Fruit fly (Drosophila melanogaster): Measurements from ENCODE around the gene CG4080.

Gene CG4080

DNA sequence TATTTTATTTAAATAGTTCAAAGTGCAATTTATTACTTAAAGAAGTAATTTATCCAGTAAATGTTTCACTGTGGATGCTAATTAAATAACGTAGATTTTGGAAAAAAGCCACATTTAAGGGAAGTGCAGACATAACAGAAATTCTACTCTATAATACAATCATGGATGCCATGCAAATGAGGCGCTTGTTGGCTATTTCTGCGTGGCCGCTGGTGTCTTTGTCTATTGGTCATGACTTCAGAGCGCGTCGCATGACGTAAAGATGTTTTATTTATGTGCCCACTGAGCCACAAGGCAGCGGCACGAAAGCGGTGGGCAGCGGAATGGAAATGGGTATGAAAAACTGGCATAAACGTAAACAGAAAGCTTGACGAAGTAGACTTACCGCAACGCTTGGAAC, 26.8 kb upstream of the CG4080 start (continued):
- no peak for TF ChIP-seq lov (optimal IDR thresholded peaks at IDR 0.05)
- no peak for TF ChIP-seq lov (GFP tag; IDR thresholded peaks at IDR 0.05)
- TF ChIP-seq oc (tag; optimal IDR thresholded peaks at IDR 0.05), result no peak
- peak; percentile 10 for TF ChIP-seq CG15601 (tag; optimal IDR thresholded peaks at IDR 0.05)
- TF ChIP-seq Sox100B (GFP tag; optimal IDR thresholded peaks at IDR 0.05), result peak; percentile 42
- TF ChIP-seq pita (GFP tag; optimal IDR thresholded peaks at IDR 0.05), result no peak
- TF ChIP-seq CG13894 (tag; optimal IDR thresholded peaks at IDR 0.05), result no peak
- no peak for TF ChIP-seq pnt (GFP tag; optimal IDR thresholded peaks at IDR 0.05)
- TF ChIP-seq kay (GFP tag; optimal IDR thresholded peaks at IDR 0.05), result no peak
- TF ChIP-seq CG4360 (GFP tag; IDR thresholded peaks at IDR 0.05), result no peak
- TF ChIP-seq Hmx (GFP tag; optimal IDR thresholded peaks at IDR 0.05), result no peak
- peak; percentile 29 for TF ChIP-seq ATbp (GFP tag; optimal IDR thresholded peaks at IDR 0.05)
- TF ChIP-seq kah (GFP tag; optimal IDR thresholded peaks at IDR 0.05), result no peak
- no peak for TF ChIP-seq jigr1 (GFP tag; IDR thresholded peaks at IDR 0.05)
- no peak for TF ChIP-seq CG5953 (GFP tag; IDR thresholded peaks at IDR 0.05)
- peak; percentile 13 for TF ChIP-seq mam (GFP tag; optimal IDR thresholded peaks at IDR 0.05)
- no peak for TF ChIP-seq Nf-YB (GFP tag; optimal IDR thresholded peaks at IDR 0.05)
- no peak for TF ChIP-seq tgo (GFP tag; IDR thresholded peaks at IDR 0.05)
- no peak for TF ChIP-seq fu2 (GFP tag; optimal IDR thresholded peaks at IDR 0.05)
- TF ChIP-seq CG33557 (GFP tag; optimal IDR thresholded peaks at IDR 0.05), result no peak
- no peak for TF ChIP-seq Lhr (GFP tag; optimal IDR thresholded peaks at IDR 0.05)
- no peak for TF ChIP-seq HmgD (GFP tag; optimal IDR thresholded peaks at IDR 0.05)
- TF ChIP-seq E2f2 (GFP tag; IDR thresholded peaks at IDR 0.05), result no peak
- no peak for TF ChIP-seq CG2875 (GFP tag; optimal IDR thresholded peaks at IDR 0.05)
- TF ChIP-seq hkb (optimal IDR thresholded peaks at IDR 0.05), result no peak
- peak; percentile 10; the same call in 1 of the 2 replicates for TF ChIP-seq hkb (GFP tag; IDR thresholded peaks at IDR 0.05)
- peak; percentile 21; the same call in 1 of the 2 replicates for TF ChIP-seq chm (GFP tag; IDR thresholded peaks at IDR 0.05)
- TF ChIP-seq CG15696 (tag; optimal IDR thresholded peaks at IDR 0.05), result no peak
- no peak for TF ChIP-seq B-H2 (GFP tag; optimal IDR thresholded peaks at IDR 0.05)
- TF ChIP-seq Hr51 (GFP tag; optimal IDR thresholded peaks at IDR 0.05), result peak in 1 of 2 experiments; percentile 40
- TF ChIP-seq Trl (optimal IDR thresholded peaks at IDR 0.05), result no peak
- no peak for TF ChIP-seq Trl (GFP tag; optimal IDR thresholded peaks at IDR 0.05)
- no peak for TF ChIP-seq CG31224 (GFP tag; IDR thresholded peaks at IDR 0.05)
- TF ChIP-seq zen2 (GFP tag; IDR thresholded peaks at IDR 0.05; ENCODE audit: partially characterized antibody), result no peak
- TF ChIP-seq CG16779 (GFP tag; IDR thresholded peaks at IDR 0.05), result no peak
- TF ChIP-seq pan (optimal IDR thresholded peaks at IDR 0.05), result no peak
- peak in 1 of 2 experiments; percentile 24 for TF ChIP-seq pan (GFP tag; optimal IDR thresholded peaks at IDR 0.05 in 1 of 2, IDR thresholded peaks at IDR 0.05 in 1 of 2)
- TF ChIP-seq Dip2 (GFP tag; IDR thresholded peaks at IDR 0.05), result no peak
- no peak for TF ChIP-seq aop (GFP tag; IDR thresholded peaks at IDR 0.05)
- TF ChIP-seq CG6689 (GFP tag; IDR thresholded peaks at IDR 0.05), result no peak
- TF ChIP-seq Hey (tag; optimal IDR thresholded peaks at IDR 0.05), result no peak
- no peak for TF ChIP-seq exex (tag; optimal IDR thresholded peaks at IDR 0.05)
- peak; percentile 37 for TF ChIP-seq stwl (tag; optimal IDR thresholded peaks at IDR 0.05)
- no peak for TF ChIP-seq crp (GFP tag; optimal IDR thresholded peaks at IDR 0.05)
- peak; percentile 25; the same call in 1 of the 2 replicates for TF ChIP-seq Drgx (GFP tag; IDR thresholded peaks at IDR 0.05)
- TF ChIP-seq BEAF-32 (GFP tag; optimal IDR thresholded peaks at IDR 0.05), result no peak
- TF ChIP-seq gsb-n (tag; optimal IDR thresholded peaks at IDR 0.05), result no peak
- TF ChIP-seq ftz-f1 (GFP tag; optimal IDR thresholded peaks at IDR 0.05), result no peak
- no peak for TF ChIP-seq tio (GFP tag; optimal IDR thresholded peaks at IDR 0.05)
- TF ChIP-seq zfh2 (GFP tag; optimal IDR thresholded peaks at IDR 0.05), result no peak
- TF ChIP-seq danr (GFP tag; IDR thresholded peaks at IDR 0.05), result no peak
- TF ChIP-seq CTCF (GFP tag; optimal IDR thresholded peaks at IDR 0.05), result no peak
- no peak for TF ChIP-seq CG7372 (GFP tag; IDR thresholded peaks at IDR 0.05)

Measured in whole organism, embryonic.